Fruit fly (Drosophila melanogaster): ENCODE results near the gene nAChRbeta1.

- no peak for TF ChIP-seq psq (optimal IDR thresholded peaks at IDR 0.05)
- no peak for TF ChIP-seq insv (optimal IDR thresholded peaks at IDR 0.05)
- TF ChIP-seq Sin3A (optimal IDR thresholded peaks at IDR 0.05): no peak
These were observed 40.6 kb downstream of the nAChRbeta1 start, which contains the start of gene CG32249 for dm6 chr3L:4469701-4470100.

All from Kc167 (cell line).